Fruit fly (Drosophila melanogaster): Measurements from ENCODE around the gene Peritrophin-15b.

The Peritrophin-15b gene

DNA sequence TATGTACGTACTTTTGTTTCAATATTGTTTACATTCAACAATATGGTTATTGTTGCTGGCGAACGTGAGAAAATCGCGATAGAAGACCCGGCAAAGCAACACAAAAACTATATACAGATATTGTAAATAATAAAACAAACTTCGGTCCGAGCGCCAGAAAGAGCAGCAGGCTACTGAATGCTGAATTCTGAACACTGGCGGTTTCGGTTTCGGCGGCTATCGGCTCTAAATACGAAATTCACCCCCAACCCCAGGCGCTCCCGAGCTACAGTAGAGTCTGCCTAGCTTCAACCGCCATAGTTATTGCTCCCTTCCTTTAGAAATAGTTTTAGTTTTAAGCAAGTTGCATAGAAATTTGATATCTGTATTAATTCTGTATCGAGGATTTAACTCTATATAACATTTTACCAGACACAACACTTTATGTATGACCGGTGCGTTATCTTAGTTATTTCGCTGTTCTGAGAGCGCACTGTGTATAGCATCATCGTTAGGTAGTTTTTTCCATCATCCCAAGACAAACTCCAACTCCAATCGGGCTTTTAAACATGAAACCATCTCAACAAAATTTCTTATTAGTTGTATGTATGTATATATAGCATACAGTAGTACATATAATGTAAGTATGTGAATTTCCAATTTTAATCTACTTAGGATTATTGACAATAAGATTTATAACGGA lies 32.3 kb downstream of the Peritrophin-15b start, which contains the start of gene CG7627 (continued):
- TF ChIP-seq CG14050 (GFP tag; IDR thresholded peaks at IDR 0.05) = peak; percentile 52; the same call in 2 of the 3 replicates
- peak; percentile 56 to 76 for TF ChIP-seq chif (GFP tag; optimal IDR thresholded peaks at IDR 0.05)
- peak; percentile 87 for TF ChIP-seq Rfx (GFP tag; IDR thresholded peaks at IDR 0.05)
- TF ChIP-seq eve (GFP tag; optimal IDR thresholded peaks at IDR 0.05) = peak in 1 of 2 experiments; percentile 82
- peak; percentile 46; the same call in 1 of the 2 replicates for TF ChIP-seq CG1024 (GFP tag; IDR thresholded peaks at IDR 0.05)
- 0 out of 3 replicates have a peak, but pooled peaks have one; percentile 51 for TF ChIP-seq CG3726 (GFP tag; IDR thresholded peaks at IDR 0.05)
- no peak for TF ChIP-seq ash1 (GFP tag; optimal IDR thresholded peaks at IDR 0.05)
- peak; percentile 76 for TF ChIP-seq jumu (GFP tag; optimal IDR thresholded peaks at IDR 0.05)
- TF ChIP-seq crc (GFP tag; optimal IDR thresholded peaks at IDR 0.05) = peak; percentile 68
- TF ChIP-seq ems (GFP tag; optimal IDR thresholded peaks at IDR 0.05) = peak; percentile 67
- peak; percentile 46 for TF ChIP-seq HmgZ (tag; optimal IDR thresholded peaks at IDR 0.05)
- TF ChIP-seq disco-r (GFP tag; optimal IDR thresholded peaks at IDR 0.05) = peak; percentile 74
- TF ChIP-seq pan (optimal IDR thresholded peaks at IDR 0.05) = no peak
- TF ChIP-seq pan (GFP tag; optimal IDR thresholded peaks at IDR 0.05 in 1 of 2, IDR thresholded peaks at IDR 0.05 in 1 of 2) = peak in 1 of 2 experiments; percentile 83
- no peak for TF ChIP-seq z (GFP tag; IDR thresholded peaks at IDR 0.05)
- TF ChIP-seq Taf1 (GFP tag; IDR thresholded peaks at IDR 0.05) = peak; percentile 69
- peak; percentile 44; the same call in 1 of the 2 replicates for TF ChIP-seq cas (GFP tag; IDR thresholded peaks at IDR 0.05)
- peak; percentile 72; the same call in 1 of the 2 replicates for TF ChIP-seq CG11085 (GFP tag; IDR thresholded peaks at IDR 0.05)
- TF ChIP-seq CG5245 (GFP tag; optimal IDR thresholded peaks at IDR 0.05) = peak; percentile 61
- no peak for TF ChIP-seq CG16813 (GFP tag; IDR thresholded peaks at IDR 0.05; ENCODE audit: partially characterized antibody)
- TF ChIP-seq HLH54F (GFP tag; optimal IDR thresholded peaks at IDR 0.05) = peak; percentile 72
- TF ChIP-seq CG10274 (GFP tag; optimal IDR thresholded peaks at IDR 0.05) = no peak
- no peak for TF ChIP-seq YL-1 (GFP tag; optimal IDR thresholded peaks at IDR 0.05)
- no peak for TF ChIP-seq unc-4 (GFP tag; IDR thresholded peaks at IDR 0.05; ENCODE audit: partially characterized antibody)
- peak; percentile 73 for TF ChIP-seq repo (GFP tag; optimal IDR thresholded peaks at IDR 0.05)
- TF ChIP-seq CG16779 (GFP tag; IDR thresholded peaks at IDR 0.05) = 0 out of 2 replicates have a peak, but pooled peaks have one; percentile 34
- TF ChIP-seq bsh (GFP tag; optimal IDR thresholded peaks at IDR 0.05) = peak in 1 of 2 experiments; percentile 72
- peak; percentile 83 for TF ChIP-seq CG9932 (GFP tag; IDR thresholded peaks at IDR 0.05)
- peak; percentile 83 for TF ChIP-seq vvl (GFP tag; IDR thresholded peaks at IDR 0.05)
- TF ChIP-seq vfl (GFP tag; optimal IDR thresholded peaks at IDR 0.05) = peak; percentile 65
- TF ChIP-seq Rx (GFP tag; IDR thresholded peaks at IDR 0.05) = peak; percentile 60
- TF ChIP-seq CG17328 (GFP tag; IDR thresholded peaks at IDR 0.05) = peak; percentile 80
- TF ChIP-seq CG16815 (GFP tag; optimal IDR thresholded peaks at IDR 0.05) = peak; percentile 76
- TF ChIP-seq Side (GFP tag; optimal IDR thresholded peaks at IDR 0.05) = peak; percentile 70
- TF ChIP-seq tgo (GFP tag; IDR thresholded peaks at IDR 0.05) = peak; percentile 74
- peak; percentile 62 for TF ChIP-seq Hand (GFP tag; optimal IDR thresholded peaks at IDR 0.05)
- TF ChIP-seq zf30C (GFP tag; optimal IDR thresholded peaks at IDR 0.05) = no peak
- TF ChIP-seq CG12659 (GFP tag; optimal IDR thresholded peaks at IDR 0.05) = peak; percentile 73
- TF ChIP-seq CG6689 (GFP tag; IDR thresholded peaks at IDR 0.05) = peak; percentile 75
- TF ChIP-seq pros (GFP tag; optimal IDR thresholded peaks at IDR 0.05) = no peak
- TF ChIP-seq CG43689 (GFP tag; IDR thresholded peaks at IDR 0.05) = no peak
- TF ChIP-seq fru (optimal IDR thresholded peaks at IDR 0.05) = no peak
- TF ChIP-seq CG34422 (GFP tag; IDR thresholded peaks at IDR 0.05) = peak; percentile 79
- peak; percentile 58 for TF ChIP-seq Fer2 (tag; optimal IDR thresholded peaks at IDR 0.05)
- peak; percentile 17 for TF ChIP-seq CG2116 (GFP tag; optimal IDR thresholded peaks at IDR 0.05)
- TF ChIP-seq CG8290 (GFP tag; optimal IDR thresholded peaks at IDR 0.05) = peak; percentile 22
- peak in 1 of 2 experiments; percentile 71 for TF ChIP-seq CG8290 (tag; optimal IDR thresholded peaks at IDR 0.05)
- TF ChIP-seq CG1529 (GFP tag; optimal IDR thresholded peaks at IDR 0.05) = peak; percentile 20
- no peak for TF ChIP-seq HLH4C (GFP tag; IDR thresholded peaks at IDR 0.05; ENCODE audit: partially characterized antibody)
- TF ChIP-seq Stat92E (GFP tag; optimal IDR thresholded peaks at IDR 0.05) = no peak
